Worm (Caenorhabditis elegans) whole organism, late embryonic: ENCODE measurements around the gene C27A2.8.
A peak's percentile ranks its signal among the peaks of the same experiment; 100 is the strongest.

Source experiments
- C08G9.2 ChIP-seq: sonication (generic microtip); optimal IDR thresholded peaks from 2 replicates; lab custom pipeline; 2016; ENCODE audit warnings: mild to moderate bottlenecking, missing genetic modification characterization, moderate library complexity, missing compliant biosample characterization
- C38D4.7 ChIP-seq: fragments of 200-800 bp; sonication (Bioruptor generic); optimal IDR thresholded peaks from 2 replicates; lab custom pipeline; 2018; ENCODE audit warnings: mild to moderate bottlenecking, missing genetic modification characterization, moderate library complexity, missing compliant biosample characterization
- K02D7.2 ChIP-seq: sonication (generic microtip); optimal IDR thresholded peaks from 2 replicates; lab custom pipeline; 2017; ENCODE audit warnings: mild to moderate bottlenecking, missing genetic modification characterization, missing compliant biosample characterization
- K09A11.1 ChIP-seq: sonication (generic microtip); optimal IDR thresholded peaks from 2 replicates; lab custom pipeline; 2017; ENCODE audit warnings: antibody characterized with exemption, mild to moderate bottlenecking, missing genetic modification characterization, missing compliant biosample characterization; ENCODE audit not compliant: insufficient read depth
- T23F11.4 ChIP-seq: fragments of 200-800 bp; sonication (Bioruptor generic); optimal IDR thresholded peaks from 2 replicates; lab custom pipeline; 2018; ENCODE audit warnings: mild to moderate bottlenecking, missing genetic modification characterization, missing compliant biosample characterization
- ahr-1 ChIP-seq: sonication (generic microtip); optimal IDR thresholded peaks from 2 replicates; lab custom pipeline; 2016; ENCODE audit warnings: missing genetic modification characterization, missing compliant biosample characterization
- ceh-18 ChIP-seq: sonication (generic microtip); optimal IDR thresholded peaks from 2 replicates; lab custom pipeline; 2016; ENCODE audit warnings: missing genetic modification characterization, missing compliant biosample characterization
- ceh-24 ChIP-seq: sonication (generic microtip); optimal IDR thresholded peaks from 2 replicates; lab custom pipeline; 2016; ENCODE audit warnings: mild to moderate bottlenecking, missing genetic modification characterization, missing compliant biosample characterization
- ceh-30 ChIP-seq: fragments of 150-350 bp; optimal IDR thresholded peaks from 2 replicates; lab custom pipeline; 2014; ENCODE audit warnings: missing biosample characterization, missing genetic modification characterization
- ceh-45 ChIP-seq: fragments of 200-800 bp; sonication (Bioruptor generic); IDR thresholded peaks from 2 replicates; pipeline ENCODE4 v1.3.6; 2022; ENCODE audit warnings: missing genetic modification reagents, missing genetic modification characterization, missing compliant biosample characterization
- ceh-48 ChIP-seq: sonication (generic microtip); optimal IDR thresholded peaks from 2 replicates; lab custom pipeline; 2016; ENCODE audit warnings: missing genetic modification characterization, inconsistent platforms, missing compliant biosample characterization
- ceh-6 ChIP-seq: fragments of 200-800 bp; sonication (Bioruptor generic); optimal IDR thresholded peaks from 2 replicates; lab custom pipeline; 2018; ENCODE audit warnings: mild to moderate bottlenecking, missing genetic modification characterization, missing compliant biosample characterization
- dmd-4 ChIP-seq: sonication (generic microtip); optimal IDR thresholded peaks from 2 replicates; lab custom pipeline; 2016; ENCODE audit warnings: borderline replicate concordance, missing genetic modification characterization, missing compliant biosample characterization
- dve-1 ChIP-seq: sonication (generic microtip); optimal IDR thresholded peaks from 2 replicates; lab custom pipeline; 2017; ENCODE audit warnings: antibody characterized with exemption, mild to moderate bottlenecking, missing genetic modification characterization, missing compliant biosample characterization
- elt-2 ChIP-seq: sonication (generic microtip); optimal IDR thresholded peaks from 2 replicates; lab custom pipeline; 2016; ENCODE audit warnings: missing genetic modification reagents, missing genetic modification characterization, missing compliant biosample characterization
- elt-4 ChIP-seq: sonication (generic microtip); optimal IDR thresholded peaks from 2 replicates; lab custom pipeline; 2016; ENCODE audit warnings: missing genetic modification characterization, missing compliant biosample characterization
- ets-4 ChIP-seq: sonication (generic microtip); optimal IDR thresholded peaks from 2 replicates; lab custom pipeline; 2016; ENCODE audit warnings: missing genetic modification characterization, missing compliant biosample characterization
- fkh-10 ChIP-seq: fragments of 150-350 bp; optimal IDR thresholded peaks from 2 replicates; lab custom pipeline; 2014; ENCODE audit warnings: missing biosample characterization, missing genetic modification reagents, missing genetic modification characterization
- fkh-6 ChIP-seq: sonication (generic microtip); optimal IDR thresholded peaks from 2 replicates; lab custom pipeline; 2016; ENCODE audit warnings: missing genetic modification characterization, missing compliant biosample characterization
- gmeb-2 ChIP-seq: sonication (generic microtip); optimal IDR thresholded peaks from 2 replicates; lab custom pipeline; 2016; ENCODE audit warnings: missing genetic modification characterization, inconsistent platforms, missing compliant biosample characterization
- hlh-13 ChIP-seq: fragments of 200-800 bp; sonication (Bioruptor generic); optimal IDR thresholded peaks from 2 replicates; lab custom pipeline; 2018; ENCODE audit warnings: mild to moderate bottlenecking, missing genetic modification characterization, missing compliant biosample characterization
- hlh-30 ChIP-seq: sonication (generic microtip); optimal IDR thresholded peaks from 2 replicates; lab custom pipeline; 2017; ENCODE audit warnings: antibody characterized with exemption, missing genetic modification characterization, missing compliant biosample characterization; ENCODE audit not compliant: insufficient read depth
- hlh-6 ChIP-seq: sonication (generic microtip); optimal IDR thresholded peaks from 2 replicates; lab custom pipeline; 2016; ENCODE audit warnings: missing genotype, missing genetic modification characterization, missing compliant biosample characterization
- hlh-8 ChIP-seq: sonication (generic microtip); optimal IDR thresholded peaks from 2 replicates; lab custom pipeline; 2016; ENCODE audit warnings: missing genotype, missing genetic modification characterization, missing compliant biosample characterization
- lin-11 ChIP-seq: fragments of 200-800 bp; sonication (Bioruptor generic); optimal IDR thresholded peaks from 2 replicates; lab custom pipeline; 2018; ENCODE audit warnings: mild to moderate bottlenecking, missing genetic modification characterization, missing compliant biosample characterization
- madf-2 ChIP-seq: sonication (generic microtip); optimal IDR thresholded peaks from 2 replicates; lab custom pipeline; 2017; ENCODE audit warnings: missing genetic modification characterization, missing compliant biosample characterization
- mec-3 ChIP-seq: sonication (generic microtip); optimal IDR thresholded peaks from 2 replicates; lab custom pipeline; 2016; ENCODE audit warnings: borderline replicate concordance, missing genetic modification characterization, missing compliant biosample characterization
- nhr-11 ChIP-seq: fragments of 150-350 bp; optimal IDR thresholded peaks from 2 replicates; lab custom pipeline; 2014; ENCODE audit warnings: missing biosample characterization, missing genetic modification characterization
- npax-4 ChIP-seq: sonication (generic microtip); optimal IDR thresholded peaks from 2 replicates; lab custom pipeline; 2016; ENCODE audit warnings: missing genetic modification characterization, missing compliant biosample characterization
- odd-2 ChIP-seq: sonication (generic microtip); optimal IDR thresholded peaks from 2 replicates; lab custom pipeline; 2017; ENCODE audit warnings: antibody characterized with exemption, mild to moderate bottlenecking, missing genetic modification characterization, missing compliant biosample characterization
- pat-9 ChIP-seq: fragments of 200-800 bp; sonication (Bioruptor generic); optimal IDR thresholded peaks from 2 replicates; lab custom pipeline; 2018; ENCODE audit warnings: mild to moderate bottlenecking, missing genetic modification characterization, moderate library complexity, missing compliant biosample characterization
- pax-1 ChIP-seq: fragments of 150-350 bp; optimal IDR thresholded peaks from 2 replicates; lab custom pipeline; 2014; ENCODE audit warnings: missing biosample characterization, missing genetic modification characterization
- pha-2 ChIP-seq: sonication (generic microtip); optimal IDR thresholded peaks from 2 replicates; lab custom pipeline; 2017; ENCODE audit warnings: mild to moderate bottlenecking, missing genetic modification characterization, missing compliant biosample characterization
- pqm-1 ChIP-seq: sonication (generic microtip); optimal IDR thresholded peaks from 2 replicates; lab custom pipeline; 2016; ENCODE audit warnings: missing genetic modification characterization, missing compliant biosample characterization
- rnt-1 ChIP-seq: sonication (generic microtip); optimal IDR thresholded peaks from 2 replicates; lab custom pipeline; 2016; ENCODE audit warnings: missing genetic modification characterization, missing compliant biosample characterization
- sdc-2 ChIP-seq: sonication (generic microtip); optimal IDR thresholded peaks from 2 replicates; lab custom pipeline; 2016; ENCODE audit warnings: missing genotype, missing genetic modification characterization, missing compliant biosample characterization
- sox-4 ChIP-seq: sonication (generic microtip); optimal IDR thresholded peaks from 2 replicates; lab custom pipeline; 2017; ENCODE audit warnings: mild to moderate bottlenecking, missing genetic modification characterization, inconsistent platforms, missing compliant biosample characterization
- syd-9 ChIP-seq: sonication (generic microtip); optimal IDR thresholded peaks from 2 replicates; lab custom pipeline; 2016; ENCODE audit warnings: mild to moderate bottlenecking, missing genetic modification characterization, moderate library complexity, missing compliant biosample characterization
- tbx-7 ChIP-seq: sonication (generic microtip); optimal IDR thresholded peaks from 2 replicates; lab custom pipeline; 2016; ENCODE audit warnings: missing genotype, missing genetic modification characterization, missing compliant biosample characterization
- ttx-3 ChIP-seq: sonication (generic microtip); optimal IDR thresholded peaks from 2 replicates; lab custom pipeline; 2016; ENCODE audit warnings: missing genetic modification reagents, missing genetic modification characterization, missing compliant biosample characterization
- unc-3 ChIP-seq, 2 experiments: fragments of 200-800 bp in 1 of 2; sonication (Bioruptor generic) in 1 of 2; sonication (generic microtip) in 1 of 2; conservative IDR thresholded peaks in 1 of 2; optimal IDR thresholded peaks in 1 of 2; 2 replicates each; pipeline versions ENCODE4 v1.3.6 to Lab custom; 2016 to 2022; ENCODE audit warnings: missing compliant biosample characterization in 2 of 2, missing genetic modification characterization in 2 of 2, missing genetic modification reagents in 1 of 2
- unc-42 ChIP-seq: sonication (generic microtip); optimal IDR thresholded peaks from 2 replicates; lab custom pipeline; 2016; ENCODE audit warnings: missing genotype, missing genetic modification characterization, missing compliant biosample characterization
- unc-55 ChIP-seq: sonication (generic microtip); optimal IDR thresholded peaks from 2 replicates; lab custom pipeline; 2017; ENCODE audit warnings: missing biosample characterization, missing genetic modification reagents, missing genetic modification characterization
- unc-86 ChIP-seq: sonication (generic microtip); optimal IDR thresholded peaks from 2 replicates; lab custom pipeline; 2016; ENCODE audit warnings: missing genetic modification characterization, missing compliant biosample characterization
- zip-5 ChIP-seq: sonication (generic microtip); optimal IDR thresholded peaks from 2 replicates; lab custom pipeline; 2016; ENCODE audit warnings: missing genetic modification characterization, missing compliant biosample characterization
- ztf-16 ChIP-seq: sonication (generic microtip); optimal IDR thresholded peaks from 2 replicates; lab custom pipeline; 2017; ENCODE audit warnings: missing genetic modification characterization, missing compliant biosample characterization

Gene C27A2.8

ce11 chrII:5105020-5105419 is 37.2 kb upstream of the C27A2.8 start (continued):
- TF ChIP-seq elt-4 (tag; lab: Kevin White, UChicago), result peak; percentile 93
- peak; percentile 98 for TF ChIP-seq ceh-6
- peak; percentile 92 for TF ChIP-seq unc-86 (tag; lab: Kevin White, UChicago)
- peak; percentile 86 for TF ChIP-seq ceh-24 (tag; lab: Kevin White, UChicago)
- peak; percentile 88 for TF ChIP-seq rnt-1 (tag; lab: Kevin White, UChicago)
- TF ChIP-seq ets-4 (tag; lab: Kevin White, UChicago), result peak; percentile 51
- peak; percentile 90 for TF ChIP-seq sdc-2 (tag; lab: Kevin White, UChicago)
- TF ChIP-seq dve-1 (tag; lab: Kevin White, UChicago), result peak; percentile 93
- TF ChIP-seq pax-1, result no peak
- peak; percentile 90 for TF ChIP-seq K09A11.1
- peak; percentile 96 for TF ChIP-seq syd-9
- TF ChIP-seq dmd-4 (tag; lab: Kevin White, UChicago), result peak; percentile 96
- no peak for TF ChIP-seq unc-55 (GFP tag; lab: Kevin White, UChicago)
- TF ChIP-seq K02D7.2 (tag; lab: Kevin White, UChicago), result peak; percentile 95
- peak; percentile 88 for TF ChIP-seq C08G9.2
- peak; percentile 90 for TF ChIP-seq ahr-1 (tag; lab: Kevin White, UChicago)
- peak; percentile 94 for TF ChIP-seq ttx-3
- TF ChIP-seq hlh-13 (GFP tag; lab: Kevin White, UChicago), result peak; percentile 95
- TF ChIP-seq C38D4.7 (GFP tag; lab: Kevin White, UChicago), result peak; percentile 96
- TF ChIP-seq mec-3 (tag; lab: Kevin White, UChicago), result peak; percentile 87
- TF ChIP-seq madf-2 (tag; lab: Kevin White, UChicago), result peak; percentile 96
- peak; percentile 98 for TF ChIP-seq pat-9
- peak; percentile 90 for TF ChIP-seq ceh-18 (tag; lab: Kevin White, UChicago)
- peak; percentile 97 for TF ChIP-seq unc-3 (GFP tag; conservative IDR thresholded peaks at IDR 0.05; lab: Robert Waterston, UW)
- peak; percentile 91 for TF ChIP-seq unc-3 (tag; optimal IDR thresholded peaks at IDR 0.05; lab: Kevin White, UChicago)
- peak; percentile 93 for TF ChIP-seq pqm-1
- TF ChIP-seq unc-42 (tag; lab: Kevin White, UChicago), result peak; percentile 66
- TF ChIP-seq ceh-48 (tag; lab: Kevin White, UChicago), result peak; percentile 89
- peak; percentile 96 for TF ChIP-seq ztf-16 (tag; lab: Kevin White, UChicago)
- TF ChIP-seq hlh-6 (tag; lab: Kevin White, UChicago), result peak; percentile 98
- peak; percentile 98 for TF ChIP-seq T23F11.4 (GFP tag; lab: Kevin White, UChicago)
- TF ChIP-seq fkh-6 (tag; lab: Kevin White, UChicago), result peak; percentile 95
- peak; percentile 98 for TF ChIP-seq gmeb-2 (tag; lab: Kevin White, UChicago)
- peak; percentile 93 for TF ChIP-seq pha-2 (tag; lab: Kevin White, UChicago)
- peak; percentile 92 for TF ChIP-seq npax-4
- TF ChIP-seq fkh-10 (GFP tag; lab: Kevin White, UChicago), result peak; percentile 79
- TF ChIP-seq ceh-30, result peak; percentile 74
- peak; percentile 94 for TF ChIP-seq lin-11 (tag; lab: Kevin White, UChicago)
- no peak for TF ChIP-seq nhr-11 (tag; lab: Kevin White, UChicago)
- TF ChIP-seq ceh-45 (GFP tag; lab: Robert Waterston, UW), result peak; percentile 92
- peak; percentile 95 for TF ChIP-seq hlh-8 (tag; lab: Kevin White, UChicago)
- TF ChIP-seq zip-5 (tag; lab: Kevin White, UChicago), result peak; percentile 79
- peak; percentile 100 for TF ChIP-seq elt-2 (tag; lab: Kevin White, UChicago)
- peak; percentile 98 for TF ChIP-seq sox-4
- TF ChIP-seq tbx-7 (tag; lab: Kevin White, UChicago), result peak; percentile 75
- peak; percentile 72 for TF ChIP-seq odd-2
- peak; percentile 75 for TF ChIP-seq hlh-30 (tag; lab: Kevin White, UChicago)
